Worm (Caenorhabditis elegans): ENCODE results near the gene npax-2.

Gene npax-2

ce11 chrX:2144236-2144635 is 5.7 kb downstream of the npax-2 start:
- no peak for TF ChIP-seq unc-62 (GFP tag; optimal IDR thresholded peaks at IDR 0.05)

ce11 chrX:2140610-2141009 is 9.3 kb downstream of the npax-2 start:
- no peak for TF ChIP-seq unc-62 (GFP tag; optimal IDR thresholded peaks at IDR 0.05)

- TF ChIP-seq unc-62 (GFP tag; optimal IDR thresholded peaks at IDR 0.05): no peak
Measured at ce11 chrX:2138923-2139322, 11.0 kb downstream of the npax-2 start.

ce11 chrX:2136937-2137336 is 13.0 kb downstream of the npax-2 start:
- TF ChIP-seq unc-62 (GFP tag; optimal IDR thresholded peaks at IDR 0.05): no peak

- no peak for TF ChIP-seq unc-62 (GFP tag; optimal IDR thresholded peaks at IDR 0.05)
Measured at ce11 chrX:2131650-2132049, 18.3 kb downstream of the npax-2 start, which contains the start of gene F53B1.9. Gene F53B1.9 (minus strand): TSS chrX:2131844.

- TF ChIP-seq unc-62 (GFP tag; optimal IDR thresholded peaks at IDR 0.05): no peak
Measured at ce11 chrX:2130141-2130540, 19.8 kb downstream of the npax-2 start, which contains the start of gene F53B1.8. Gene F53B1.8 (minus strand): TSS chrX:2130241.

- TF ChIP-seq unc-62 (GFP tag; optimal IDR thresholded peaks at IDR 0.05): no peak
Measured at ce11 chrX:2120961-2121360, 28.9 kb downstream of the npax-2 start, which contains the start of gene gpa-5. Gene gpa-5 (minus strand): TSS chrX:2121061.

ce11 chrX:2118162-2118561 is 31.7 kb downstream of the npax-2 start, which contains the start of gene swip-10:
Gene swip-10 (minus strand): TSS chrX:2118262.
- no peak for TF ChIP-seq unc-62 (GFP tag; optimal IDR thresholded peaks at IDR 0.05)

ce11 chrX:2116304-2116867 is 33.5 kb downstream of the npax-2 start:
- no peak for TF ChIP-seq unc-62 (GFP tag; optimal IDR thresholded peaks at IDR 0.05)

ce11 chrX:2114171-2114570 is 35.7 kb downstream of the npax-2 start:
- no peak for TF ChIP-seq unc-62 (GFP tag; optimal IDR thresholded peaks at IDR 0.05)

- no peak for TF ChIP-seq unc-62 (GFP tag; optimal IDR thresholded peaks at IDR 0.05)
Measured at ce11 chrX:2113004-2113403, 36.9 kb downstream of the npax-2 start, which contains the start of gene bus-5. Gene bus-5 (minus strand): TSS chrX:2113104.

ce11 chrX:2110603-2111327 is 39.1 kb downstream of the npax-2 start:
- TF ChIP-seq unc-62 (GFP tag; optimal IDR thresholded peaks at IDR 0.05): no peak

- TF ChIP-seq unc-62 (GFP tag; optimal IDR thresholded peaks at IDR 0.05): no peak
Measured at ce11 chrX:2108682-2109081, 41.2 kb downstream of the npax-2 start, which contains the start of gene F53B1.2. Gene F53B1.2 (plus strand): TSS chrX:2108982.

- no peak for TF ChIP-seq unc-62 (GFP tag; optimal IDR thresholded peaks at IDR 0.05)
Measured at ce11 chrX:2108182-2108581, 41.7 kb downstream of the npax-2 start.

- no peak for TF ChIP-seq unc-62 (GFP tag; optimal IDR thresholded peaks at IDR 0.05)
Measured at ce11 chrX:2107414-2107813, 42.5 kb downstream of the npax-2 start.

ce11 chrX:2105310-2105709 is 44.6 kb downstream of the npax-2 start, which contains the start of gene F53B1.3:
Gene F53B1.3 (plus strand): TSS chrX:2105610.
- no peak for TF ChIP-seq unc-62 (GFP tag; optimal IDR thresholded peaks at IDR 0.05)

- no peak for TF ChIP-seq unc-62 (GFP tag; optimal IDR thresholded peaks at IDR 0.05)
Measured at ce11 chrX:2099002-2099401, 50.9 kb downstream of the npax-2 start.
